Worm (Caenorhabditis elegans) whole organism, L2 larva: Measurements from ENCODE around the gene C28G1.6.

Experiments used
- C34F6.9 ChIP-seq: fragments of 150-350 bp; optimal IDR thresholded peaks from 2 replicates; lab custom pipeline; 2014; ENCODE audit warnings: missing biosample characterization, missing genetic modification characterization
- R02D3.7 ChIP-seq: fragments of 150-350 bp; optimal IDR thresholded peaks from 2 replicates; lab custom pipeline; 2014; ENCODE audit warnings: missing biosample characterization, missing genetic modification characterization
- Y55F3AM.14 ChIP-seq: fragments of 200-800 bp; sonication (Bioruptor generic); optimal IDR thresholded peaks from 2 replicates; lab custom pipeline; 2018; ENCODE audit warnings: mild to moderate bottlenecking, missing genetic modification characterization, missing compliant biosample characterization
- ZK546.5 ChIP-seq: sonication (generic microtip); optimal IDR thresholded peaks from 2 replicates; lab custom pipeline; 2017; ENCODE audit warnings: missing biosample characterization, missing genetic modification characterization
- alr-1 ChIP-seq: fragments of 150-350 bp; optimal IDR thresholded peaks from 2 replicates; lab custom pipeline; 2014; ENCODE audit warnings: missing biosample characterization, missing genetic modification characterization
- aly-2 ChIP-seq: fragments of 150-350 bp; optimal IDR thresholded peaks from 2 replicates; lab custom pipeline; 2014; ENCODE audit warnings: missing biosample characterization, missing genetic modification characterization
- ama-1 ChIP-seq: fragments of 150-350 bp; optimal IDR thresholded peaks from 2 replicates; lab custom pipeline; 2018; ENCODE audit warnings: inconsistent platforms
- blmp-1 ChIP-seq: sonication (generic microtip); optimal IDR thresholded peaks from 2 replicates; lab custom pipeline; 2017; ENCODE audit warnings: missing genetic modification characterization, mild to moderate bottlenecking, missing compliant biosample characterization, antibody characterized with exemption, moderate library complexity; ENCODE audit not compliant: insufficient read depth
- ceh-16 ChIP-seq: fragments of 150-350 bp; optimal IDR thresholded peaks from 2 replicates; lab custom pipeline; 2014; ENCODE audit warnings: missing biosample characterization, missing genetic modification characterization
- ceh-82 ChIP-seq: fragments of 150-350 bp; optimal IDR thresholded peaks from 2 replicates; lab custom pipeline; 2014; ENCODE audit warnings: missing biosample characterization, missing genetic modification characterization
- crh-2 ChIP-seq: sonication (generic microtip); optimal IDR thresholded peaks from 2 replicates; lab custom pipeline; 2017; ENCODE audit warnings: missing biosample characterization, missing genetic modification characterization
- dmd-4 ChIP-seq: sonication (generic microtip); optimal IDR thresholded peaks from 2 replicates; lab custom pipeline; 2017; ENCODE audit warnings: missing biosample characterization, missing genetic modification characterization
- egl-27 ChIP-seq: sonication (generic microtip); optimal IDR thresholded peaks from 3 replicates; lab custom pipeline; 2017; ENCODE audit warnings: missing biosample characterization, missing genetic modification reagents, missing genetic modification characterization
- elt-1 ChIP-seq: fragments of 150-350 bp; optimal IDR thresholded peaks from 2 replicates; lab custom pipeline; 2014; ENCODE audit warnings: missing biosample characterization, missing genetic modification characterization
- elt-3 ChIP-seq: sonication (generic microtip); optimal IDR thresholded peaks from 2 replicates; lab custom pipeline; 2017; ENCODE audit warnings: missing biosample characterization, missing genetic modification characterization
- fos-1 ChIP-seq: fragments of 150-350 bp; optimal IDR thresholded peaks from 2 replicates; lab custom pipeline; 2014; ENCODE audit warnings: missing biosample characterization, missing genetic modification characterization
- gmeb-1 ChIP-seq: fragments of 150-350 bp; optimal IDR thresholded peaks from 2 replicates; lab custom pipeline; 2014; ENCODE audit warnings: missing biosample characterization, missing genetic modification characterization
- lin-11 ChIP-seq: fragments of 150-350 bp; sonication (generic microtip); optimal IDR thresholded peaks from 2 replicates; lab custom pipeline; 2014; ENCODE audit warnings: missing biosample characterization, missing genetic modification characterization, inconsistent platforms, mixed read lengths
- lin-13 ChIP-seq: fragments of 150-350 bp; optimal IDR thresholded peaks from 2 replicates; lab custom pipeline; 2014; ENCODE audit warnings: missing biosample characterization, missing genetic modification reagents, missing genetic modification characterization
- lin-39 ChIP-seq: fragments of 150-350 bp; optimal IDR thresholded peaks from 2 replicates; lab custom pipeline; 2014; ENCODE audit warnings: missing biosample characterization, missing genetic modification reagents, missing genetic modification characterization
- lsy-2 ChIP-seq, 2 experiments: fragments of 150-350 bp in 1 of 2; sonication (generic microtip) in 1 of 2; optimal IDR thresholded peaks; 2 replicates each; lab custom pipeline; 2014 to 2017; ENCODE audit warnings: missing biosample characterization in 2 of 2, missing genetic modification characterization in 2 of 2
- mab-5 ChIP-seq: fragments of 150-350 bp; optimal IDR thresholded peaks from 2 replicates; lab custom pipeline; 2014; ENCODE audit warnings: missing biosample characterization, missing genetic modification characterization
- mbf-1 ChIP-seq: sonication (generic microtip); optimal IDR thresholded peaks from 2 replicates; lab custom pipeline; 2017; ENCODE audit warnings: missing biosample characterization, missing genetic modification characterization
- mdl-1 ChIP-seq, 2 experiments: fragments of 150-350 bp in 1 of 2; sonication (generic microtip) in 1 of 2; optimal IDR thresholded peaks; 2 replicates each; lab custom pipeline; 2017; ENCODE audit warnings: missing biosample characterization in 2 of 2, missing genetic modification characterization in 2 of 2
- nhr-10 ChIP-seq: sonication (generic microtip); optimal IDR thresholded peaks from 2 replicates; lab custom pipeline; 2017; ENCODE audit warnings: missing biosample characterization, missing genetic modification characterization
- nhr-11 ChIP-seq: fragments of 150-350 bp; optimal IDR thresholded peaks from 2 replicates; lab custom pipeline; 2014; ENCODE audit warnings: missing biosample characterization, missing genetic modification characterization
- nhr-12 ChIP-seq: fragments of 150-350 bp; optimal IDR thresholded peaks from 2 replicates; lab custom pipeline; 2014; ENCODE audit warnings: missing biosample characterization, missing genetic modification characterization
- nhr-129 ChIP-seq: fragments of 150-350 bp; optimal IDR thresholded peaks from 2 replicates; lab custom pipeline; 2014; ENCODE audit warnings: missing biosample characterization, missing genetic modification characterization
- nhr-21 ChIP-seq: fragments of 150-350 bp; optimal IDR thresholded peaks from 2 replicates; lab custom pipeline; 2014; ENCODE audit warnings: missing biosample characterization, missing genetic modification characterization
- nhr-23 ChIP-seq: fragments of 150-350 bp; optimal IDR thresholded peaks from 2 replicates; lab custom pipeline; 2014; ENCODE audit warnings: missing biosample characterization, missing genetic modification reagents, missing genetic modification characterization
- nhr-25 ChIP-seq: fragments of 150-350 bp; sonication (generic microtip); optimal IDR thresholded peaks from 3 replicates; lab custom pipeline; 2014; ENCODE audit warnings: missing biosample characterization, missing genetic modification characterization
- nhr-6 ChIP-seq: fragments of 150-350 bp; optimal IDR thresholded peaks from 2 replicates; lab custom pipeline; 2014; ENCODE audit warnings: missing biosample characterization, missing genetic modification characterization
- nhr-77 ChIP-seq: fragments of 150-350 bp; optimal IDR thresholded peaks from 2 replicates; lab custom pipeline; 2014; ENCODE audit warnings: missing biosample characterization, missing genetic modification characterization
- peb-1 ChIP-seq: fragments of 150-350 bp; optimal IDR thresholded peaks from 2 replicates; lab custom pipeline; 2014; ENCODE audit warnings: missing biosample characterization, missing genetic modification characterization
- sem-4 ChIP-seq: fragments of 150-350 bp; optimal IDR thresholded peaks from 2 replicates; lab custom pipeline; 2014; ENCODE audit warnings: missing biosample characterization, missing genetic modification reagents, missing genetic modification characterization
- skn-1 ChIP-seq: sonication (generic microtip); optimal IDR thresholded peaks from 2 replicates; lab custom pipeline; 2017; ENCODE audit warnings: missing biosample characterization, missing genetic modification characterization
- sma-3 ChIP-seq: sonication (generic microtip); optimal IDR thresholded peaks from 2 replicates; lab custom pipeline; 2016; ENCODE audit warnings: missing genetic modification reagents, missing genetic modification characterization, missing compliant biosample characterization
- sma-9 ChIP-seq, 2 experiments: fragments of 150-350 bp in 1 of 2; sonication (generic microtip) in 1 of 2; optimal IDR thresholded peaks; 2 replicates each; lab custom pipeline; 2014 to 2016; ENCODE audit warnings: missing genetic modification characterization in 2 of 2, mild to moderate bottlenecking in 1 of 2, missing biosample characterization in 1 of 2, missing compliant biosample characterization in 1 of 2, missing genetic modification reagents in 1 of 2, moderate library complexity in 1 of 2
- snpc-4 ChIP-seq: fragments of 150-350 bp; optimal IDR thresholded peaks from 2 replicates; lab custom pipeline; 2014; ENCODE audit warnings: missing biosample characterization, missing genetic modification characterization
- unc-39 ChIP-seq: fragments of 150-350 bp; optimal IDR thresholded peaks from 2 replicates; lab custom pipeline; 2014; ENCODE audit warnings: missing biosample characterization, missing genetic modification characterization
- unc-55 ChIP-seq: fragments of 150-350 bp; sonication (generic microtip); optimal IDR thresholded peaks from 3 replicates; lab custom pipeline; 2014; ENCODE audit warnings: missing biosample characterization, missing genetic modification reagents, missing genetic modification characterization
- unc-62 ChIP-seq: fragments of 150-350 bp; optimal IDR thresholded peaks from 2 replicates; lab custom pipeline; 2014; ENCODE audit warnings: missing biosample characterization, missing genetic modification reagents, missing genetic modification characterization
- zag-1 ChIP-seq: fragments of 150-350 bp; optimal IDR thresholded peaks from 2 replicates; lab custom pipeline; 2014; ENCODE audit warnings: missing biosample characterization, missing genetic modification characterization
- ztf-11 ChIP-seq: sonication (generic microtip); optimal IDR thresholded peaks from 2 replicates; lab custom pipeline; 2017; ENCODE audit warnings: missing biosample characterization, missing genetic modification characterization
- ztf-4 ChIP-seq: fragments of 150-350 bp; optimal IDR thresholded peaks from 2 replicates; lab custom pipeline; 2014; ENCODE audit warnings: missing biosample characterization, missing genetic modification characterization

Gene C28G1.6

DNA sequence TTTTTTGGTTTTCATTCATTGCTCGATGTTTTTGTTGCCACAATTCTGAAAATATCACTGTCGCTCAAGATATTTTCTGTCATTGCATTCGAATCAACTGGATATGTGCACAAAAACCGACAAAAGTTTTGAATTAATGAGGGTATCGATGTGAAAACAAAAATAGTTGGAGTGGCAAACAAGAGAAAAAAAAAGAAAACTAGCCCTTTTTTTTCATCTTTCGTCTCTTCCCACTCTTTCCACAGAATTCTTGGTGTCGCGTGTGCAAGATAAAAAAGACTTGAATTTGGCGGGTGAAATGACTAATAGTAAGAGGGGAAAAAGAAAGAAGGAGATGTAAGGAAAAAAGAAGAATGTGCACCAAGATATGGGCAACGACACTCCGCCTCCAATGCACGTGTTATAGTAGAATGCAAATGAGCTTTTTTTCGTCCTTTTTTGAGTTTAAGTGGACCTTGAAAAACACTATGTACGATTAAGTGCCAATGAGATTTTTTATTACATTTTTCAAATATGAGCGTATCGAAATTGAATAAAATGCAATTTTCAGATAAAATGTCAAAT is 38.1 kb upstream of the C28G1.6 start, which contains the start of the genes ubc-22 and ubc-21:
Gene ubc-22 (minus strand): TSS at position 51 of the 564 bp plus-strand sequence.
Gene ubc-21 (plus strand): TSS at position 514 of the 564 bp plus-strand sequence.
- TF ChIP-seq sem-4 (tag; lab: Kevin White, UChicago) = no peak
- no peak for TF ChIP-seq lin-39
- no peak for TF ChIP-seq lsy-2 (tag; optimal IDR thresholded peaks at IDR 0.05; lab: Kevin White, UChicago)
- no peak for TF ChIP-seq nhr-11 (tag; lab: Kevin White, UChicago)
- no peak for TF ChIP-seq fos-1 (tag; lab: Kevin White, UChicago)
- TF ChIP-seq elt-1 = no peak
- no peak for TF ChIP-seq mab-5 (tag; lab: Kevin White, UChicago)
- TF ChIP-seq alr-1 (tag; lab: Kevin White, UChicago) = no peak
- peak; percentile 14 for TF ChIP-seq nhr-129 (tag; lab: Kevin White, UChicago)
- no peak for TF ChIP-seq ztf-4
- TF ChIP-seq ceh-82 = no peak
- TF ChIP-seq lin-13 (GFP tag; lab: Kevin White, UChicago) = no peak
- no peak for TF ChIP-seq nhr-12 (tag; lab: Kevin White, UChicago)
- no peak for TF ChIP-seq crh-2 (tag; lab: Kevin White, UChicago)
- no peak for TF ChIP-seq R02D3.7 (tag; lab: Kevin White, UChicago)
- TF ChIP-seq blmp-1 (tag; lab: Kevin White, UChicago) = no peak
- no peak for TF ChIP-seq lin-11
- TF ChIP-seq mbf-1 (tag; lab: Kevin White, UChicago) = no peak
- TF ChIP-seq ztf-11 (tag; lab: Kevin White, UChicago) = no peak
- TF ChIP-seq ZK546.5 = no peak
- no peak for TF ChIP-seq nhr-25 (tag; lab: Kevin White, UChicago)
- TF ChIP-seq sma-9 (GFP tag; optimal IDR thresholded peaks at IDR 0.05; lab: Kevin White, UChicago) = no peak
- TF ChIP-seq sma-9 (tag; optimal IDR thresholded peaks at IDR 0.05; lab: Kevin White, UChicago) = no peak
- no peak for TF ChIP-seq nhr-21 (tag; lab: Kevin White, UChicago)
- TF ChIP-seq gmeb-1 (tag; lab: Kevin White, UChicago) = no peak
- TF ChIP-seq ceh-16 (tag; lab: Kevin White, UChicago) = no peak
- TF ChIP-seq nhr-23 = no peak
- peak; percentile 67 for TF ChIP-seq unc-55 (GFP tag; lab: Kevin White, UChicago)
- TF ChIP-seq unc-62 (GFP tag; lab: Kevin White, UChicago) = no peak
- TF ChIP-seq peb-1 = no peak
- no peak for TF ChIP-seq egl-27
- TF ChIP-seq Y55F3AM.14 (GFP tag; lab: Kevin White, UChicago) = no peak
- TF ChIP-seq sma-3 (GFP tag; lab: Kevin White, UChicago) = no peak
- TF ChIP-seq nhr-6 (tag; lab: Kevin White, UChicago) = no peak
- TF ChIP-seq unc-39 (tag; lab: Kevin White, UChicago) = no peak
- no peak for TF ChIP-seq dmd-4
- no peak for TF ChIP-seq aly-2 (tag; lab: Kevin White, UChicago)
- TF ChIP-seq elt-3 = no peak
- peak in 1 of 2 experiments; percentile 72 for TF ChIP-seq mdl-1 (tag; optimal IDR thresholded peaks at IDR 0.05; lab: Kevin White, UChicago)
- TF ChIP-seq skn-1 = no peak
- no peak for TF ChIP-seq ama-1
- TF ChIP-seq zag-1 (tag; lab: Kevin White, UChicago) = peak; percentile 5
- peak; percentile 47 for TF ChIP-seq C34F6.9 (tag; lab: Kevin White, UChicago)
- no peak for TF ChIP-seq nhr-10 (tag; lab: Kevin White, UChicago)
- TF ChIP-seq nhr-77 (tag; lab: Kevin White, UChicago) = no peak
- no peak for TF ChIP-seq snpc-4 (tag; lab: Kevin White, UChicago)
- TF ChIP-seq, all 48 proteins: peak for 5

DNA sequence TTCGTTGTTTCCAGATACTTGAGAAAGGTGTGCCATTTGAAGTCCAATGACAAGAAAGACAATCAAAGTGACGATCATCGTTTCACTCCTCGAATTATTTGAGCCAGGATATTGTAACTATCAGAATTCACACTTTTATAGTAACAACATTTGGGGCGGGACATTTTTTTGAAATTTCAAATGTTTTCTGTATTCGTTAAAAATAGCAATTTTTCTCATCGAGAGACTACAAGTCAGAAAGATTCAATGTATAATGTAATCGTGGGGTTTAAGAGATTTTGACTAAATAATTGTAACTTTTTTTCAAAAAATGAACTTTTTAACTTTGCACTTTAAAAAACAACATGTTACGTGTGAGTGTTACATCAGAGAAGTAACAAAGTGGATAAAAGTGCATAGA is 35.5 kb upstream of the C28G1.6 start, which contains the start of gene ins-9:
Gene ins-9 (minus strand): TSS at position 101 of the 400 bp plus-strand sequence.
- TF ChIP-seq unc-39 (tag; lab: Kevin White, UChicago) = no peak
- TF ChIP-seq C34F6.9 (tag; lab: Kevin White, UChicago) = no peak
- no peak for TF ChIP-seq snpc-4 (tag; lab: Kevin White, UChicago)
- TF ChIP-seq lin-11 = no peak
- no peak for TF ChIP-seq nhr-10 (tag; lab: Kevin White, UChicago)
- no peak for TF ChIP-seq nhr-12 (tag; lab: Kevin White, UChicago)
- TF ChIP-seq mab-5 (tag; lab: Kevin White, UChicago) = no peak
- TF ChIP-seq R02D3.7 (tag; lab: Kevin White, UChicago) = no peak
- no peak for TF ChIP-seq fos-1 (tag; lab: Kevin White, UChicago)
- no peak for TF ChIP-seq dmd-4
- no peak for TF ChIP-seq blmp-1 (tag; lab: Kevin White, UChicago)
- TF ChIP-seq nhr-6 (tag; lab: Kevin White, UChicago) = no peak
- TF ChIP-seq elt-3 = no peak
- TF ChIP-seq nhr-23 = no peak
